Worm (Caenorhabditis elegans): Measurements from ENCODE around the gene wdr-37.

ce11 chrIII:5634509-5634908 lies 34.7 kb upstream of the wdr-37 start:
- TF ChIP-seq ceh-82 (tag; optimal IDR thresholded peaks at IDR 0.05) (no peak), F49E8.2 (tag; optimal IDR thresholded peaks at IDR 0.05; ENCODE audit: borderline replicate concordance) (no peak), aly-2 (tag; optimal IDR thresholded peaks at IDR 0.05) (no peak), Y48G9A.11 (GFP tag; IDR thresholded peaks at IDR 0.05) (no peak), mdt-29 (GFP tag; IDR thresholded peaks at IDR 0.05) (no peak), nhr-10 (tag; optimal IDR thresholded peaks at IDR 0.05) (no peak), dpl-1 (GFP tag; optimal IDR thresholded peaks at IDR 0.05) (no peak), unc-62 (GFP tag; optimal IDR thresholded peaks at IDR 0.05 in 1 of 2) (peak in 1 of 2 experiments; percentile 94), unc-62 (tag; optimal IDR thresholded peaks at IDR 0.05) (no peak), mep-1 (tag; optimal IDR thresholded peaks at IDR 0.05) (no peak), pqm-1 (tag; optimal IDR thresholded peaks at IDR 0.05) (no peak), nhr-25 (tag; optimal IDR thresholded peaks at IDR 0.05; ENCODE audit: borderline replicate concordance, insufficient read depth) (no peak), T20F7.1 (GFP tag; optimal IDR thresholded peaks at IDR 0.05) (no peak), unc-130 (GFP tag; optimal IDR thresholded peaks at IDR 0.05) (no peak), nhr-237 (tag; optimal IDR thresholded peaks at IDR 0.05) (no peak)
